Worm (Caenorhabditis elegans): ENCODE measurements around the gene C35B8.3.
A peak's percentile ranks its signal among the peaks of the same experiment; 100 is the strongest.

The C35B8.3 gene

ce11 chrX:9232037-9232436, 18.3 kb downstream of the C35B8.3 start, which contains the start of gene vav-1:
TSS of gene vav-1 (minus strand) at chrX:9232137.
- TF ChIP-seq ceh-34 (tag; optimal IDR thresholded peaks at IDR 0.05) (no peak), ttx-3 (tag; optimal IDR thresholded peaks at IDR 0.05) (no peak), dve-1 (tag; optimal IDR thresholded peaks at IDR 0.05) (no peak), C08G9.2 (tag; optimal IDR thresholded peaks at IDR 0.05) (no peak), hlh-8 (tag; optimal IDR thresholded peaks at IDR 0.05) (no peak), lim-6 (tag; optimal IDR thresholded peaks at IDR 0.05) (no peak), ets-4 (tag; optimal IDR thresholded peaks at IDR 0.05) (no peak), pqm-1 (tag; optimal IDR thresholded peaks at IDR 0.05) (no peak)

ce11 chrX:9233805-9234204, 20.1 kb downstream of the C35B8.3 start:
- TF ChIP-seq sdc-2 (tag; optimal IDR thresholded peaks at IDR 0.05) (peak; percentile 27), C08G9.2 (tag; optimal IDR thresholded peaks at IDR 0.05) (peak; percentile 31), elt-4 (tag; optimal IDR thresholded peaks at IDR 0.05) (peak; percentile 63), lin-11 (tag; optimal IDR thresholded peaks at IDR 0.05) (no peak)

- TF ChIP-seq lim-6 (tag; optimal IDR thresholded peaks at IDR 0.05) = no peak
- TF ChIP-seq T23F11.4 (GFP tag; optimal IDR thresholded peaks at IDR 0.05) = no peak
- TF ChIP-seq Y22D7AL.16 (tag; optimal IDR thresholded peaks at IDR 0.05) = no peak
- TF ChIP-seq pax-1 (tag; optimal IDR thresholded peaks at IDR 0.05) = no peak
- TF ChIP-seq ceh-31 (tag; optimal IDR thresholded peaks at IDR 0.05) = no peak
- no peak for TF ChIP-seq hlh-15 (tag; optimal IDR thresholded peaks at IDR 0.05)
- TF ChIP-seq pros-1 (tag; optimal IDR thresholded peaks at IDR 0.05) = no peak
Measured at ce11 chrX:9234518-9234917, 20.8 kb downstream of the C35B8.3 start, which contains the start of gene col-175. TSS of gene col-175 (minus strand) at chrX:9234618.

ce11 chrX:9237708-9238107, 24.0 kb downstream of the C35B8.3 start:
- TF ChIP-seq dmd-4 (tag; optimal IDR thresholded peaks at IDR 0.05; ENCODE audit: borderline replicate concordance) (no peak), ets-4 (tag; optimal IDR thresholded peaks at IDR 0.05) (no peak), pat-9 (tag; optimal IDR thresholded peaks at IDR 0.05) (no peak), ceh-14 (tag; optimal IDR thresholded peaks at IDR 0.05) (no peak), ceh-30 (tag; optimal IDR thresholded peaks at IDR 0.05) (no peak), ama-1 (optimal IDR thresholded peaks at IDR 0.05) (no peak), hlh-15 (tag; optimal IDR thresholded peaks at IDR 0.05) (no peak), tbx-2 (tag; optimal IDR thresholded peaks at IDR 0.05) (no peak)

ce11 chrX:9238692-9239091, 25.0 kb downstream of the C35B8.3 start:
- TF ChIP-seq npax-4 (tag; optimal IDR thresholded peaks at IDR 0.05) = no peak
- TF ChIP-seq nhr-232 (tag; optimal IDR thresholded peaks at IDR 0.05) = no peak
- TF ChIP-seq dmd-4 (tag; optimal IDR thresholded peaks at IDR 0.05; ENCODE audit: borderline replicate concordance) = no peak
- TF ChIP-seq unc-86 (tag; optimal IDR thresholded peaks at IDR 0.05) = no peak
- TF ChIP-seq che-1 (tag; optimal IDR thresholded peaks at IDR 0.05) = no peak
- no peak for TF ChIP-seq syd-9 (tag; optimal IDR thresholded peaks at IDR 0.05)
- TF ChIP-seq hlh-15 (tag; optimal IDR thresholded peaks at IDR 0.05) = no peak
- no peak for TF ChIP-seq ama-1 (optimal IDR thresholded peaks at IDR 0.05)
- TF ChIP-seq madf-2 (tag; optimal IDR thresholded peaks at IDR 0.05) = no peak
- no peak for TF ChIP-seq nhr-11 (tag; optimal IDR thresholded peaks at IDR 0.05)
- no peak for TF ChIP-seq ceh-2 (tag; optimal IDR thresholded peaks at IDR 0.05)
- TF ChIP-seq fax-1 (tag; optimal IDR thresholded peaks at IDR 0.05) = no peak
- TF ChIP-seq sox-2 (GFP tag; IDR thresholded peaks at IDR 0.05) = no peak
- no peak for TF ChIP-seq hlh-6 (tag; optimal IDR thresholded peaks at IDR 0.05)

ce11 chrX:9242123-9242522, 28.4 kb downstream of the C35B8.3 start, which contains the start of gene lgc-4:
TSS of gene lgc-4 (minus strand) at chrX:9242223.
- no peak for TF ChIP-seq hlh-8 (tag; optimal IDR thresholded peaks at IDR 0.05)
- no peak for TF ChIP-seq fax-1 (tag; optimal IDR thresholded peaks at IDR 0.05)
- no peak for TF ChIP-seq nhr-11 (tag; optimal IDR thresholded peaks at IDR 0.05)
- no peak for TF ChIP-seq dmd-4 (tag; optimal IDR thresholded peaks at IDR 0.05; ENCODE audit: borderline replicate concordance)
- TF ChIP-seq ttx-3 (tag; optimal IDR thresholded peaks at IDR 0.05) = no peak
- TF ChIP-seq lim-6 (tag; optimal IDR thresholded peaks at IDR 0.05) = no peak
- no peak for TF ChIP-seq C08G9.2 (tag; optimal IDR thresholded peaks at IDR 0.05)
- no peak for TF ChIP-seq Y22D7AL.16 (tag; optimal IDR thresholded peaks at IDR 0.05)
- TF ChIP-seq fkh-10 (GFP tag; optimal IDR thresholded peaks at IDR 0.05) = no peak
- no peak for TF ChIP-seq K09A11.1 (tag; optimal IDR thresholded peaks at IDR 0.05; ENCODE audit: insufficient read depth)
- no peak for TF ChIP-seq unc-42 (tag; optimal IDR thresholded peaks at IDR 0.05)
- no peak for TF ChIP-seq ceh-2 (tag; optimal IDR thresholded peaks at IDR 0.05)
- no peak for TF ChIP-seq lin-11 (tag; optimal IDR thresholded peaks at IDR 0.05)
- no peak for TF ChIP-seq hlh-6 (tag; optimal IDR thresholded peaks at IDR 0.05)
